Worm (Caenorhabditis elegans) whole organism, L3 larva: ENCODE data around the gene lgc-15.
A peak's percentile ranks its signal among the peaks of the same experiment; 100 is the strongest.

Experiments used
- R02D3.7 ChIP-seq: fragments of 150-350 bp; optimal IDR thresholded peaks from 2 replicates; lab custom pipeline; 2014; ENCODE audit warnings: missing biosample characterization, missing genetic modification characterization
- ZK546.5 ChIP-seq: sonication (generic microtip); optimal IDR thresholded peaks from 2 replicates; lab custom pipeline; 2017; ENCODE audit warnings: missing biosample characterization, missing genetic modification characterization
- aly-2 ChIP-seq: fragments of 150-350 bp; optimal IDR thresholded peaks from 2 replicates; lab custom pipeline; 2014; ENCODE audit warnings: missing biosample characterization, missing genetic modification characterization
- ama-1 ChIP-seq: fragments of 150-350 bp; optimal IDR thresholded peaks from 2 replicates; lab custom pipeline; 2018
- ceh-82 ChIP-seq: fragments of 150-350 bp; optimal IDR thresholded peaks from 2 replicates; lab custom pipeline; 2014; ENCODE audit warnings: missing biosample characterization, missing genetic modification characterization
- ceh-9 ChIP-seq: sonication (generic microtip); optimal IDR thresholded peaks from 2 replicates; lab custom pipeline; 2018; ENCODE audit warnings: missing biosample characterization, missing genetic modification characterization
- daf-12 ChIP-seq: fragments of 150-350 bp; optimal IDR thresholded peaks from 2 replicates; lab custom pipeline; 2014; ENCODE audit warnings: missing biosample characterization, missing genetic modification reagents, missing genetic modification characterization
- egl-27 ChIP-seq: sonication (generic microtip); optimal IDR thresholded peaks from 4 replicates; lab custom pipeline; 2017; ENCODE audit warnings: missing biosample characterization, missing genetic modification reagents, missing genetic modification characterization
- egl-5 ChIP-seq: fragments of 150-350 bp; optimal IDR thresholded peaks from 2 replicates; lab custom pipeline; 2017; ENCODE audit warnings: missing biosample characterization, missing genetic modification reagents, missing genetic modification characterization, inconsistent platforms
- elt-1 ChIP-seq: fragments of 150-350 bp; optimal IDR thresholded peaks from 2 replicates; lab custom pipeline; 2014; ENCODE audit warnings: missing biosample characterization, missing genetic modification characterization
- fkh-2 ChIP-seq: fragments of 150-350 bp; optimal IDR thresholded peaks from 2 replicates; lab custom pipeline; 2014; ENCODE audit warnings: missing biosample characterization, missing genetic modification reagents, missing genetic modification characterization
- fos-1 ChIP-seq: fragments of 150-350 bp; optimal IDR thresholded peaks from 2 replicates; lab custom pipeline; 2014; ENCODE audit warnings: missing biosample characterization, missing genetic modification characterization
- hmg-11 ChIP-seq: sonication (generic microtip); optimal IDR thresholded peaks from 2 replicates; lab custom pipeline; 2016; ENCODE audit warnings: missing genetic modification characterization, missing compliant biosample characterization
- jun-1 ChIP-seq: fragments of 150-350 bp; optimal IDR thresholded peaks from 2 replicates; lab custom pipeline; 2014; ENCODE audit warnings: missing biosample characterization, missing genetic modification reagents, missing genetic modification characterization
- lin-15B ChIP-seq: fragments of 150-350 bp; optimal IDR thresholded peaks from 2 replicates; lab custom pipeline; 2014; ENCODE audit warnings: missing biosample characterization, missing genetic modification characterization
- lin-39 ChIP-seq: fragments of 150-350 bp; optimal IDR thresholded peaks from 2 replicates; lab custom pipeline; 2018; ENCODE audit warnings: missing biosample characterization, missing genetic modification reagents, missing genetic modification characterization
- lsy-12 ChIP-seq: sonication (generic microtip); optimal IDR thresholded peaks from 2 replicates; lab custom pipeline; 2016; ENCODE audit warnings: mild to moderate bottlenecking, missing genetic modification characterization, missing compliant biosample characterization
- mdl-1 ChIP-seq: fragments of 150-350 bp; optimal IDR thresholded peaks from 2 replicates; lab custom pipeline; 2014; ENCODE audit warnings: missing biosample characterization, missing genetic modification characterization
- mml-1 ChIP-seq: fragments of 150-350 bp; sonication (generic microtip); optimal IDR thresholded peaks from 3 replicates; lab custom pipeline; 2014; ENCODE audit warnings: missing biosample characterization, missing genetic modification characterization
- nfya-1 ChIP-seq: sonication (generic microtip); optimal IDR thresholded peaks from 2 replicates; lab custom pipeline; 2017; ENCODE audit warnings: missing genetic modification characterization, mild to moderate bottlenecking, missing compliant biosample characterization, antibody characterized with exemption, moderate library complexity; ENCODE audit not compliant: insufficient read depth
- nhr-12 ChIP-seq: fragments of 150-350 bp; optimal IDR thresholded peaks from 2 replicates; lab custom pipeline; 2014; ENCODE audit warnings: missing biosample characterization, missing genetic modification characterization
- nhr-23 ChIP-seq: fragments of 150-350 bp; optimal IDR thresholded peaks from 2 replicates; lab custom pipeline; 2014; ENCODE audit warnings: missing biosample characterization, missing genetic modification reagents, missing genetic modification characterization
- nhr-237 ChIP-seq: fragments of 150-350 bp; optimal IDR thresholded peaks from 2 replicates; lab custom pipeline; 2014; ENCODE audit warnings: missing biosample characterization, missing genetic modification characterization
- nhr-25 ChIP-seq: sonication (generic microtip); optimal IDR thresholded peaks from 2 replicates; lab custom pipeline; 2017; ENCODE audit warnings: missing biosample characterization, missing genetic modification characterization
- nhr-28 ChIP-seq: fragments of 150-350 bp; optimal IDR thresholded peaks from 2 replicates; lab custom pipeline; 2014; ENCODE audit warnings: missing biosample characterization, missing genetic modification characterization
- nhr-43 ChIP-seq: sonication (generic microtip); optimal IDR thresholded peaks from 2 replicates; lab custom pipeline; 2016; ENCODE audit warnings: mild to moderate bottlenecking, missing genetic modification characterization, missing compliant biosample characterization; ENCODE audit not compliant: poor library complexity, severe bottlenecking
- nhr-76 ChIP-seq: fragments of 150-350 bp; sonication (generic microtip); optimal IDR thresholded peaks from 5 replicates; lab custom pipeline; 2014; ENCODE audit warnings: missing biosample characterization, missing genetic modification characterization
- nhr-77 ChIP-seq: fragments of 150-350 bp; optimal IDR thresholded peaks from 2 replicates; lab custom pipeline; 2014; ENCODE audit warnings: missing biosample characterization, missing genetic modification characterization
- pha-4 ChIP-seq: fragments of 150-350 bp; optimal IDR thresholded peaks from 2 replicates; lab custom pipeline; 2014; ENCODE audit warnings: missing biosample characterization, missing genetic modification reagents, missing genetic modification characterization
- pqm-1 ChIP-seq: fragments of 150-350 bp; optimal IDR thresholded peaks from 2 replicates; lab custom pipeline; 2017; ENCODE audit warnings: missing biosample characterization, missing genetic modification characterization, inconsistent platforms
- sea-2 ChIP-seq: fragments of 150-350 bp; sonication (generic microtip); optimal IDR thresholded peaks from 4 replicates; lab custom pipeline; 2014; ENCODE audit warnings: missing biosample characterization, missing genetic modification reagents, missing genetic modification characterization
- tbx-2 ChIP-seq: sonication (generic microtip); optimal IDR thresholded peaks from 2 replicates; lab custom pipeline; 2016; ENCODE audit warnings: mild to moderate bottlenecking, missing genetic modification characterization, missing compliant biosample characterization
- unc-62 ChIP-seq: fragments of 150-350 bp; sonication (generic microtip); optimal IDR thresholded peaks from 4 replicates; lab custom pipeline; 2014; ENCODE audit warnings: missing biosample characterization, missing genetic modification reagents, missing genetic modification characterization
- zag-1 ChIP-seq: fragments of 150-350 bp; optimal IDR thresholded peaks from 2 replicates; lab custom pipeline; 2014; ENCODE audit warnings: missing biosample characterization, missing genetic modification characterization
- ztf-11 ChIP-seq: fragments of 150-350 bp; optimal IDR thresholded peaks from 2 replicates; lab custom pipeline; 2014; ENCODE audit warnings: missing biosample characterization, missing genetic modification characterization
- ztf-4 ChIP-seq: fragments of 150-350 bp; optimal IDR thresholded peaks from 2 replicates; lab custom pipeline; 2014; ENCODE audit warnings: missing biosample characterization, missing genetic modification characterization

lgc-15 gene

ce11 chrX:12114024-12114423 is at the start of gene lgc-15:
Gene lgc-15, plus strand, starts transcription at chrX:12114324.
- TF ChIP-seq nhr-237 (no peak), mdl-1 (tag; lab: Kevin White, UChicago) (no peak), nhr-28 (tag; lab: Kevin White, UChicago) (no peak), lin-39 (no peak), mml-1 (tag; lab: Kevin White, UChicago) (no peak), lin-15B (tag; lab: Kevin White, UChicago) (no peak), hmg-11 (tag; lab: Kevin White, UChicago) (no peak), daf-12 (no peak), ztf-4 (tag; lab: Kevin White, UChicago) (no peak), jun-1 (tag; lab: Kevin White, UChicago) (no peak), fkh-2 (tag; lab: Kevin White, UChicago) (no peak), R02D3.7 (no peak), nhr-23 (no peak), ceh-82 (tag; lab: Kevin White, UChicago) (no peak), nhr-76 (tag; lab: Kevin White, UChicago) (no peak), ztf-11 (no peak), ama-1 (lab: Kevin White, UChicago) (no peak)

ce11 chrX:12064908-12065307 is 49.2 kb upstream of the lgc-15 start, which contains the start of gene lgc-23:
Gene lgc-23, plus strand, starts transcription at chrX:12065208.
- no peak for TF ChIP-seq egl-5 (tag; lab: Kevin White, UChicago)
- TF ChIP-seq pqm-1, result no peak
- TF ChIP-seq mml-1 (tag; lab: Kevin White, UChicago), result no peak
- TF ChIP-seq jun-1 (tag; lab: Kevin White, UChicago), result no peak
- no peak for TF ChIP-seq lsy-12 (tag; lab: Kevin White, UChicago)
- TF ChIP-seq nhr-12 (tag; lab: Kevin White, UChicago), result no peak
- no peak for TF ChIP-seq lin-15B (tag; lab: Kevin White, UChicago)
- TF ChIP-seq unc-62 (GFP tag; lab: Kevin White, UChicago), result no peak
- TF ChIP-seq nhr-25 (tag; lab: Kevin White, UChicago), result no peak
- TF ChIP-seq fos-1, result no peak
- no peak for TF ChIP-seq nhr-77
- no peak for TF ChIP-seq ztf-11
- TF ChIP-seq nhr-23, result no peak
- no peak for TF ChIP-seq elt-1 (tag; lab: Kevin White, UChicago)
- no peak for TF ChIP-seq sea-2 (GFP tag; lab: Kevin White, UChicago)

- no peak for TF ChIP-seq fos-1
- TF ChIP-seq, all 47 proteins: peak for 0
Measured at ce11 chrX:12068250-12068649, 45.9 kb upstream of the lgc-15 start, which contains the start of gene lgc-24. Gene lgc-24, plus strand, starts transcription at chrX:12068550.

ce11 chrX:12073764-12074163 is 40.4 kb upstream of the lgc-15 start, which contains the start of gene tmem-145:
Gene tmem-145, minus strand, starts transcription at chrX:12073864.
- no peak for TF ChIP-seq nhr-43 (tag; lab: Kevin White, UChicago)
- TF ChIP-seq nhr-23, result no peak
- TF ChIP-seq pqm-1, result no peak
- TF ChIP-seq pha-4 (tag; lab: Kevin White, UChicago), result no peak
- no peak for TF ChIP-seq lin-39
- TF ChIP-seq mml-1 (tag; lab: Kevin White, UChicago), result no peak
- TF ChIP-seq zag-1, result no peak
- no peak for TF ChIP-seq ama-1 (lab: Kevin White, UChicago)
- TF ChIP-seq ceh-9 (tag; lab: Kevin White, UChicago), result no peak
- no peak for TF ChIP-seq egl-27 (tag; lab: Kevin White, UChicago)
- TF ChIP-seq fkh-2 (tag; lab: Kevin White, UChicago), result no peak
- no peak for TF ChIP-seq daf-12
- TF ChIP-seq jun-1 (tag; lab: Kevin White, UChicago), result no peak

- TF ChIP-seq nfya-1 (tag; lab: Kevin White, UChicago) (peak; percentile 43), nhr-12 (tag; lab: Kevin White, UChicago) (no peak), nhr-23 (peak; percentile 24), ZK546.5 (tag; lab: Kevin White, UChicago) (no peak), fos-1 (no peak), nhr-25 (tag; lab: Kevin White, UChicago) (peak; percentile 71), tbx-2 (no peak), aly-2 (tag; lab: Kevin White, UChicago) (no peak), jun-1 (tag; lab: Kevin White, UChicago) (no peak), ztf-11 (no peak)
Measured at ce11 chrX:12080581-12081162, 33.5 kb upstream of the lgc-15 start.
